Fruit fly (Drosophila melanogaster): Measurements from ENCODE around the gene Uros1.

The Uros1 gene

DNA sequence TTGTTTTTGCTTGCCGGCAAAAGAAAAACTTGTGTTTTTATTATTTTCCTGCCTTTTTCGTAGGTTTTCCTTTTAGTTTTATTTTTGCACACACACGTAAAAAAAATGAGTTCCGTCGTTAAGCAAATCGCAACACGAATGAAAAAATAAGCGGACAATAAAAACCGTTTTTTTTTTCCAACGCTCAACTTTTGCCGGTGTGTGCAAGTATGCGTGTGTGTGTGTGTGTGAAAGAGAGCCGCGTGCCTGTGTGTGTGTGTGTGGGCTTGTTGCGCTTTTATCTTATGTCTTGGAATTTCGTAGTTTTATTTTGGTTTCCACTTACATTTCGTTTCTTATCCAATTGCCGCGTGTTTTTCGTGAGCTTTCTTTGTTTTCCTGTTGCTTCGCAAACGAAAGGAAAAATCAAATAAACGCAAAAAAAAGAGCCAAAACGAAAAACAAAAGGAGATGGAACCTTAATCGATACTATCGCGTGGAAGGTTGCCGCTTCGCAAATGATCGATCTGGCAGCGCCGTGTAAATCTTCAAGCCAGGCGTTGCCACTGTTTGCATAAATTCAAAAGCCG, 2.1 kb downstream of the Uros1 start, which contains the start of gene Moe (continued):
- TF ChIP-seq NfI (GFP tag; optimal IDR thresholded peaks at IDR 0.05): peak; percentile 16
- no peak for TF ChIP-seq CG3995 (GFP tag; optimal IDR thresholded peaks at IDR 0.05)
- peak; percentile 41 for TF ChIP-seq repo (GFP tag; optimal IDR thresholded peaks at IDR 0.05)
- TF ChIP-seq Mrtf (GFP tag; IDR thresholded peaks at IDR 0.05): peak; percentile 4; the same call in 1 of the 3 replicates
- TF ChIP-seq pzg (GFP tag; optimal IDR thresholded peaks at IDR 0.05): peak; percentile 72
- no peak for TF ChIP-seq Adf1 (GFP tag; IDR thresholded peaks at IDR 0.05)
- TF ChIP-seq cg (GFP tag; optimal IDR thresholded peaks at IDR 0.05): peak; percentile 93
- TF ChIP-seq CG3163 (GFP tag; optimal IDR thresholded peaks at IDR 0.05): peak; percentile 51
- TF ChIP-seq CG15479 (GFP tag; optimal IDR thresholded peaks at IDR 0.05): peak; percentile 6
- peak; percentile 68 for TF ChIP-seq psq (GFP tag; optimal IDR thresholded peaks at IDR 0.05)
- TF ChIP-seq emc (GFP tag; optimal IDR thresholded peaks at IDR 0.05): peak; percentile 12
- TF ChIP-seq Max (GFP tag; optimal IDR thresholded peaks at IDR 0.05): peak; percentile 38
- no peak for TF ChIP-seq Hmx (GFP tag; optimal IDR thresholded peaks at IDR 0.05)
- TF ChIP-seq CG15073 (GFP tag; optimal IDR thresholded peaks at IDR 0.05): no peak
- TF ChIP-seq sqz (GFP tag; optimal IDR thresholded peaks at IDR 0.05): peak; percentile 86
- no peak for TF ChIP-seq CG6854 (GFP tag; optimal IDR thresholded peaks at IDR 0.05)
- TF ChIP-seq gro (GFP tag; optimal IDR thresholded peaks at IDR 0.05): peak; percentile 58
- TF ChIP-seq BtbVII (GFP tag; optimal IDR thresholded peaks at IDR 0.05): no peak
- peak; percentile 85 for TF ChIP-seq slbo (GFP tag; IDR thresholded peaks at IDR 0.05)
- TF ChIP-seq CG42726 (GFP tag; IDR thresholded peaks at IDR 0.05; ENCODE audit: partially characterized antibody): peak; percentile 89
- peak; percentile 85 for TF ChIP-seq scrt (GFP tag; optimal IDR thresholded peaks at IDR 0.05)
- peak; percentile 25 for TF ChIP-seq CG4424 (GFP tag; optimal IDR thresholded peaks at IDR 0.05)
- peak; percentile 64 for TF ChIP-seq maf-S (GFP tag; optimal IDR thresholded peaks at IDR 0.05)
- peak; percentile 64 for TF ChIP-seq CG13624 (GFP tag; optimal IDR thresholded peaks at IDR 0.05)
- TF ChIP-seq mld (GFP tag; IDR thresholded peaks at IDR 0.05; ENCODE audit: partially characterized antibody): peak; percentile 25; the same call in 1 of the 3 replicates
- peak; percentile 55 for TF ChIP-seq CG1603 (tag; optimal IDR thresholded peaks at IDR 0.05)
- TF ChIP-seq CG1602 (GFP tag; optimal IDR thresholded peaks at IDR 0.05): peak; percentile 22
- TF ChIP-seq run (tag; optimal IDR thresholded peaks at IDR 0.05): no peak
- no peak for TF ChIP-seq CG4328 (GFP tag; optimal IDR thresholded peaks at IDR 0.05)
- peak; percentile 54; the same call in 1 of the 2 replicates for TF ChIP-seq tna (GFP tag; IDR thresholded peaks at IDR 0.05; ENCODE audit: partially characterized antibody)
- TF ChIP-seq inv (GFP tag; IDR thresholded peaks at IDR 0.05; ENCODE audit: partially characterized antibody): peak; percentile 75
- no peak for TF ChIP-seq Ssrp (tag; optimal IDR thresholded peaks at IDR 0.05)
- no peak for TF ChIP-seq CG17802 (tag; optimal IDR thresholded peaks at IDR 0.05)
- TF ChIP-seq NK7.1 (GFP tag; optimal IDR thresholded peaks at IDR 0.05): peak; percentile 9
- no peak for TF ChIP-seq hkb (optimal IDR thresholded peaks at IDR 0.05)
- TF ChIP-seq hkb (GFP tag; IDR thresholded peaks at IDR 0.05): no peak
- peak; percentile 48; the same call in 1 of the 2 replicates for TF ChIP-seq CG6272 (GFP tag; IDR thresholded peaks at IDR 0.05)
- peak; percentile 71 for TF ChIP-seq CG12391 (tag; optimal IDR thresholded peaks at IDR 0.05)
- TF ChIP-seq GATAe (GFP tag; conservative IDR thresholded peaks at IDR 0.05): no peak
- TF ChIP-seq bbx (GFP tag; IDR thresholded peaks at IDR 0.05; ENCODE audit: partially characterized antibody): peak; percentile 88
- no peak for TF ChIP-seq CG1233 (GFP tag; optimal IDR thresholded peaks at IDR 0.05)
- peak; percentile 51 for TF ChIP-seq her (GFP tag; optimal IDR thresholded peaks at IDR 0.05)
- no peak for TF ChIP-seq lov (optimal IDR thresholded peaks at IDR 0.05)
- no peak for TF ChIP-seq lov (GFP tag; IDR thresholded peaks at IDR 0.05)
- no peak for TF ChIP-seq CG15601 (tag; optimal IDR thresholded peaks at IDR 0.05)
- peak; percentile 55 for TF ChIP-seq CG9609 (GFP tag; optimal IDR thresholded peaks at IDR 0.05)
- peak; percentile 16 for TF ChIP-seq Meics (GFP tag; optimal IDR thresholded peaks at IDR 0.05)
- TF ChIP-seq CG3838 (GFP tag; optimal IDR thresholded peaks at IDR 0.05): no peak
- peak; percentile 68 for TF ChIP-seq Dip3 (GFP tag; optimal IDR thresholded peaks at IDR 0.05)
- no peak for TF ChIP-seq D19A (tag; optimal IDR thresholded peaks at IDR 0.05)

Data from whole organism, embryonic.